Worm (Caenorhabditis elegans) whole organism, L4 larva: ENCODE measurements around the gene msi-1.
A peak's percentile ranks its signal among the peaks of the same experiment; 100 is the strongest.

ENCODE experiments used
- F26F4.8 ChIP-seq: fragments of 200-800 bp; sonication (Bioruptor generic); conservative IDR thresholded peaks from 2 replicates; pipeline ENCODE4 v1.3.6; 2022; ENCODE audit warnings: missing genetic modification characterization, missing compliant biosample characterization
- F44E2.7 ChIP-seq: fragments of 200-800 bp; sonication (Bioruptor generic); IDR thresholded peaks from 2 replicates; pipeline ENCODE4 v2.1.2; 2022; ENCODE audit warnings: missing genetic modification characterization, missing compliant biosample characterization
- R02D3.7 ChIP-seq: fragments of 150-350 bp; sonication (generic microtip); optimal IDR thresholded peaks from 3 replicates; lab custom pipeline; 2014; ENCODE audit warnings: missing biosample characterization, missing genetic modification characterization
- aha-1 ChIP-seq: fragments of 150-350 bp; peaks from one replicate; lab custom pipeline; 2014; ENCODE audit warnings: missing biosample characterization, missing genetic modification characterization
- ceh-20 ChIP-seq: fragments of 200-800 bp; sonication (Bioruptor generic); IDR thresholded peaks from 2 replicates; pipeline ENCODE4 v1.3.6; 2022; ENCODE audit warnings: missing genetic modification reagents, missing genetic modification characterization, missing compliant biosample characterization
- ceh-28 ChIP-seq: fragments of 150-350 bp; optimal IDR thresholded peaks from 2 replicates; lab custom pipeline; 2014; ENCODE audit warnings: missing biosample characterization, missing genetic modification reagents, missing genetic modification characterization
- ceh-44 ChIP-seq: fragments of 200-800 bp; sonication (Bioruptor generic); IDR thresholded peaks from 2 replicates; pipeline ENCODE4 v1.3.6; 2022; ENCODE audit warnings: missing genetic modification reagents, missing genetic modification characterization, missing compliant biosample characterization
- ces-1 ChIP-seq: fragments of 150-350 bp; sonication (generic microtip); optimal IDR thresholded peaks from 4 replicates; lab custom pipeline; 2014; ENCODE audit warnings: missing biosample characterization, missing genetic modification reagents, missing genetic modification characterization
- cey-2 ChIP-seq: sonication (generic microtip); optimal IDR thresholded peaks from 3 replicates; lab custom pipeline; 2017; ENCODE audit warnings: missing genetic modification characterization, mild to moderate bottlenecking, missing compliant biosample characterization, antibody characterized with exemption, borderline replicate concordance; ENCODE audit not compliant: insufficient read depth
- daf-12 ChIP-seq: fragments of 150-350 bp; optimal IDR thresholded peaks from 2 replicates; lab custom pipeline; 2014; ENCODE audit warnings: missing biosample characterization, missing genetic modification reagents, missing genetic modification characterization
- duxl-1 ChIP-seq: sonication (generic microtip); optimal IDR thresholded peaks from 2 replicates; lab custom pipeline; 2016; ENCODE audit warnings: mild to moderate bottlenecking, missing genetic modification characterization, moderate library complexity, missing compliant biosample characterization; ENCODE audit not compliant: poor library complexity
- hif-1 ChIP-seq, 2 experiments: sonication (generic microtip); optimal IDR thresholded peaks; 2 replicates each; lab custom pipeline; 2016 to 2017; ENCODE audit warnings: missing compliant biosample characterization in 2 of 2, missing genetic modification characterization in 2 of 2, missing genetic modification reagents in 2 of 2, missing genotype in 2 of 2, mild to moderate bottlenecking in 1 of 2
- hlh-11 ChIP-seq: fragments of 200-800 bp; sonication (Bioruptor generic); optimal IDR thresholded peaks from 2 replicates; lab custom pipeline; 2018; ENCODE audit warnings: mild to moderate bottlenecking, missing genetic modification characterization, missing compliant biosample characterization
- hmg-1.1 ChIP-seq: fragments of 200-800 bp; sonication (Bioruptor generic); IDR thresholded peaks from 2 replicates; pipeline ENCODE4 v1.3.6; 2022; ENCODE audit warnings: missing genetic modification reagents, missing genetic modification characterization, missing compliant biosample characterization
- lim-7 ChIP-seq: fragments of 200-800 bp; sonication (Bioruptor generic); IDR thresholded peaks from 2 replicates; pipeline ENCODE4 v1.3.6; 2022; ENCODE audit warnings: missing genetic modification characterization, missing compliant biosample characterization
- lin-29 ChIP-seq: fragments of 200-800 bp; sonication (Bioruptor generic); IDR thresholded peaks from 2 replicates; pipeline ENCODE4 v1.3.6; 2022; ENCODE audit warnings: missing genetic modification reagents, missing genetic modification characterization, missing compliant biosample characterization
- madf-9 ChIP-seq: fragments of 200-800 bp; sonication (Bioruptor generic); conservative IDR thresholded peaks from 2 replicates; pipeline ENCODE4 v1.3.6; 2022; ENCODE audit warnings: missing genetic modification reagents, missing genetic modification characterization, missing compliant biosample characterization
- mdl-1 ChIP-seq, 2 experiments: fragments of 150-350 bp in 1 of 2; sonication (generic microtip) in 1 of 2; optimal IDR thresholded peaks; 2 replicates each; lab custom pipeline; 2014 to 2017; ENCODE audit warnings: missing biosample characterization in 2 of 2, missing genetic modification characterization in 2 of 2
- mep-1 ChIP-seq: fragments of 150-350 bp; sonication (generic microtip); optimal IDR thresholded peaks from 3 replicates; lab custom pipeline; 2014; ENCODE audit warnings: missing biosample characterization, missing genetic modification characterization
- mes-2 ChIP-seq: sonication (generic microtip); optimal IDR thresholded peaks from 2 replicates; lab custom pipeline; 2016; ENCODE audit warnings: missing genotype, mild to moderate bottlenecking, missing genetic modification characterization, missing compliant biosample characterization; ENCODE audit not compliant: poor library complexity, severe bottlenecking
- nhr-11 ChIP-seq: fragments of 150-350 bp; optimal IDR thresholded peaks from 2 replicates; lab custom pipeline; 2014; ENCODE audit warnings: missing biosample characterization, missing genetic modification characterization
- nhr-48 ChIP-seq: sonication (generic microtip); optimal IDR thresholded peaks from 2 replicates; lab custom pipeline; 2016; ENCODE audit warnings: mild to moderate bottlenecking, missing genetic modification characterization, missing compliant biosample characterization
- php-3 ChIP-seq: fragments of 200-800 bp; sonication (Bioruptor generic); IDR thresholded peaks from 2 replicates; pipeline ENCODE4 v1.3.6; 2022; ENCODE audit warnings: missing genetic modification reagents, missing genetic modification characterization, missing compliant biosample characterization
- rbr-2 ChIP-seq: sonication (generic microtip); optimal IDR thresholded peaks from 2 replicates; lab custom pipeline; 2016; ENCODE audit warnings: missing genotype, missing genetic modification characterization, missing compliant biosample characterization
- set-16 ChIP-seq: fragments of 200-800 bp; sonication (Bioruptor generic); IDR thresholded peaks from 2 replicates; pipeline ENCODE4 v1.3.6; 2022; ENCODE audit warnings: missing genetic modification reagents, missing genetic modification characterization, missing compliant biosample characterization
- tra-1 ChIP-seq: fragments of 200-800 bp; sonication (Bioruptor generic); IDR thresholded peaks from 2 replicates; pipeline ENCODE4 v1.3.6; 2022; ENCODE audit warnings: missing genetic modification reagents, missing genetic modification characterization, missing compliant biosample characterization
- unc-130 ChIP-seq: sonication (generic microtip); optimal IDR thresholded peaks from 2 replicates; lab custom pipeline; 2016; ENCODE audit warnings: missing genetic modification reagents, missing genetic modification characterization, missing compliant biosample characterization
- unc-62 ChIP-seq, 3 experiments: fragments of 150-350 bp in 1 of 3; sonication (generic microtip); optimal IDR thresholded peaks in 2 of 3; peaks in 1 of 3; 1 replicate in 1 of 3; 2 replicates in 2 of 3; lab custom pipeline; 2014 to 2017; ENCODE audit warnings: missing biosample characterization in 3 of 3, missing genetic modification characterization in 3 of 3, missing genetic modification reagents in 3 of 3, missing genotype in 1 of 3
- zip-2 ChIP-seq: fragments of 150-350 bp; optimal IDR thresholded peaks from 2 replicates; lab custom pipeline; 2014; ENCODE audit warnings: missing biosample characterization, missing genetic modification characterization

msi-1 gene

DNA sequence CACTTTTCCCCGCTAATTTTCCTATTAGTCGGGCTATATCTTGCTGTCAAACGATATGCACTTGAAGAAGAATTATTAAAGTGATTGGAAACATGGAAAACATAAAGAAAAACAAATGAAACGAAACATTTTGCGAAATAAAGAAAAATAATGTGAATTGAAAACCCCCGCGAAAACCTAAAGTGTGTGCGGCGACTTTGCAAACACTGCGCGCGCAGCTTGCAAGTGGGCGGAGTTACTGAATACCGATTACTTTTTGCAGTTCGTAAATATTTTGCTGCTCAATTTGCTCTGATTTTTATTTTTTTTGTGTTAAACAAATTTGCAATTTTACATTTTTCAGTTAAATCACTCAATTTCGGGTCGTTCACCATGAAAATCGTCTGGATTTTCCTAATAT lies 59.6 kb downstream of the msi-1 start, which contains the start of gene ccdc-47 (continued):
- TF ChIP-seq hmg-1.1 (GFP tag; lab: Robert Waterston, UW): peak; percentile 56; the same call in 1 of the 2 replicates
- TF ChIP-seq unc-130: peak; percentile 60
- no peak for TF ChIP-seq lin-29 (GFP tag; lab: Robert Waterston, UW)
- TF ChIP-seq duxl-1 (tag; lab: Kevin White, UChicago): peak; percentile 67
- no peak for TF ChIP-seq php-3
- no peak for TF ChIP-seq F44E2.7 (GFP tag; lab: Robert Waterston, UW)
- no peak for TF ChIP-seq ces-1 (GFP tag; lab: Kevin White, UChicago)
- peak in 1 of 2 experiments; percentile 74 for TF ChIP-seq hif-1 (tag; optimal IDR thresholded peaks at IDR 0.05; lab: Kevin White, UChicago)
- TF ChIP-seq ceh-28 (tag; lab: Kevin White, UChicago): no peak
- TF ChIP-seq mdl-1 (tag; optimal IDR thresholded peaks at IDR 0.05; lab: Kevin White, UChicago): no peak
- no peak for TF ChIP-seq ceh-44 (GFP tag; lab: Robert Waterston, UW)
- no peak for TF ChIP-seq ceh-20 (GFP tag; lab: Robert Waterston, UW)
- no peak for TF ChIP-seq daf-12 (tag; lab: Kevin White, UChicago)
- TF ChIP-seq lim-7: no peak
- TF ChIP-seq rbr-2: peak; percentile 12

DNA sequence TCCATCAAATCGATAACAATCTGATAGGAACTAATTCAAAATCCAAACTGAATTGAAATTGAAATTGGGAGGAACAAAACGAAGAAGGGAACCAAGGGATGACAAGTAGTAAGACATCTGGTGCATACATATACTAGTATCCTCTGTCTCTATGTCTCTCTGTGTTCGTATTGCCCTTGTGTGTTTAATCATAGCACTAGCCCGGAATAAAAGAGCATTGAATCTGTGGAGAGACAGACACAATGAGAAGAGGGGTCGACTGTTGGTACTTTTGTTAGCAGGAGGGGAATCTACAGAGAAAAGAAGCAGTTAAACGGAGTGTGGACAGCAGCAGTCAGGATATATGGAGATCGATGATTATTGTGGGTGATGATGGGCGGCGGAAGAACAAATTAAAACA lies 60.5 kb downstream of the msi-1 start:
- TF ChIP-seq nhr-48 (tag; lab: Kevin White, UChicago): no peak
- TF ChIP-seq duxl-1 (tag; lab: Kevin White, UChicago): no peak
- TF ChIP-seq zip-2 (tag; lab: Kevin White, UChicago): no peak
- peak; percentile 89 for TF ChIP-seq aha-1 (tag; lab: Kevin White, UChicago)
- no peak for TF ChIP-seq unc-130
- TF ChIP-seq mes-2 (tag; lab: Kevin White, UChicago): peak; percentile 39
- peak; percentile 30 for TF ChIP-seq mep-1 (tag; lab: Kevin White, UChicago)

DNA sequence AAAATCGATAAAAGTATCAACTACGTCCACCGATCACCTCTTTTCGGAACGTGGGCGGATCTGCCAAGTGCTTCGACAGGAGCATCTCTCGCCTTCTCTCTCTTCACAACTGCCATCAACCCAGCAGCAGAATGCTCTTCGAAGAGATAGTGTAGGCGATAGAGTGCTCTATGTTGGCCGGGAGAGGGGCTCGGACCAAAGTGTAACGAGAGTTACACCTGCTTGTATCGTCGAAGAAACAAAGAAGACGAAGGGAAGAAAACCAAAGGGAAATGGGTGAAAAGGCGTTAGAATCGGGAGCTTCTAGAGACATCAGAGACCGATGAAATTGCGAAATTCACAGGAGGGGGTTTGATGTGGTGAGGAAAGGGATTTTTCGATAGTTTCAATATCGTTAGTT lies 61.4 kb downstream of the msi-1 start:
- TF ChIP-seq cey-2 (no peak), nhr-11 (tag; lab: Kevin White, UChicago) (no peak), set-16 (GFP tag; lab: Robert Waterston, UW) (0 out of 2 replicates have a peak, but pooled peaks have one; percentile 26), tra-1 (GFP tag; lab: Robert Waterston, UW) (no peak), madf-9 (no peak), aha-1 (tag; lab: Kevin White, UChicago) (peak; percentile 82), R02D3.7 (tag; lab: Kevin White, UChicago) (no peak), unc-62 (GFP tag; optimal IDR thresholded peaks at IDR 0.05 in 1 of 2; lab: Kevin White, UChicago) (peak in 1 of 2 experiments; percentile 89), unc-62 (tag; optimal IDR thresholded peaks at IDR 0.05; lab: Kevin White, UChicago) (no peak), hlh-11 (tag; lab: Kevin White, UChicago) (peak; percentile 20), F26F4.8 (GFP tag; lab: Robert Waterston, UW) (no peak)
